Fruit fly (Drosophila melanogaster): ENCODE data around the gene CG15740.

DNA sequence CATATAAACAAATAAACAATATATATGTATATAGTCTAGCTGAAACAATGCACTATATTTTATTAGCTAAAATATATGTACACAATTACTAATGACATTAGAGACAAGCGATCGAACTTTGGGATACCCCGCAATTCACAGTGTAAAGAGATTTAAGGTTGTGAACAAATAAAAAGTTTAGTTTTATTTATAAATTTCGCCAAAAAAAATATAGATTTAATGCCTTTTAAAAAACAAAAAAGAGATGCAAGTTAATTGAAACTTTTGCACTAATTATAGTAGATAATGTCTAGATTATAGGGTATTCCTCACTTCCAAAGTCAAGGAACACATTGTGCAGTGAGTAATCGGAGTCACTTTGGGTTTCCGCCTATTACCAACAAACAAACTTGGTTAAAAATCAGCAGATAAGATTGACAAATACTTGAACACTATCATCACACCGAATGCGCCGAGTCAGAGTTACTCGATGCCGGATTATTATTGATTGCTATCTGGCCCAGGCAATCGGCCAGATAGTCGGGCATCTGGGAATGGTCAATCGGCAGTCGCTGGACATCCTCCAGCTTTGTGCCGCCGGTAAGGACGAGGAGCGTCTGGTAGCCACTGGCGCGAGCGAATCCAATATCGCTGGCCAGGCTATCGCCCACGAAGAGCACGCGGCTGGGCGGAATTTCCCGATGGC lies 29.4 kb upstream of the CG15740 start:
- TF ChIP-seq CTCF (optimal IDR thresholded peaks at IDR 0.05) (no peak), CG8478 (optimal IDR thresholded peaks at IDR 0.05) (no peak)

All from S2 (cell line).